Fruit fly (Drosophila melanogaster): ENCODE measurements around the gene kek1.
A peak's percentile ranks its signal among the peaks of the same experiment; 100 is the strongest.

Gene kek1

DNA sequence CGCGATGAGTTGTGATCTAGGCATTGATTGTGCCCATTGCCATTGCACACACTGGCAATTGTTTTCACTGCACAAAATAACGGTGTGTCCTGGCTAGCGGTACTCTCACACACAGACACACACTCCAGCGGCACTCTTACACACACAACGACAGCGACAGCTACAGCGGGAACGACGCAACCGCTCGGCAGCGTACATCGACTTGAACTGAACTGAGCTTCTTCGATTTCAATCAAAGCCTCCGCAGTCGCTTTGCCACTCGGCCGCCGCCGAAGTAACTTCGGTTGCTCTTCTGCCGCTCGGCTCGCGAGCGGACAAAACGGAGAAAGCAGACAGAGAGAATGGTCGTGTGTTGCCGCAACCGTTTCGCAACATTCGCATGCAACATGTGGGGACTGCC is at the start of gene kek1:
Gene kek1 (minus strand): TSS at position 191 of the 400 bp plus-strand sequence.
- TF ChIP-seq CG8632 (GFP tag; optimal IDR thresholded peaks at IDR 0.05) (no peak), Eip93F (GFP tag; optimal IDR thresholded peaks at IDR 0.05) (no peak), Met (GFP tag; optimal IDR thresholded peaks at IDR 0.05) (no peak), Smox (GFP tag; optimal IDR thresholded peaks at IDR 0.05) (no peak), CG10631 (GFP tag; optimal IDR thresholded peaks at IDR 0.05) (no peak), Eip75B (GFP tag; optimal IDR thresholded peaks at IDR 0.05) (peak; percentile 14), Ets21C (GFP tag; optimal IDR thresholded peaks at IDR 0.05) (no peak), CG9139 (GFP tag; optimal IDR thresholded peaks at IDR 0.05) (peak; percentile 36), esn (GFP tag; optimal IDR thresholded peaks at IDR 0.05) (peak; percentile 16), CG4318 (GFP tag; optimal IDR thresholded peaks at IDR 0.05) (no peak), net (GFP tag; optimal IDR thresholded peaks at IDR 0.05) (peak; percentile 7), CG8119 (GFP tag; IDR thresholded peaks at IDR 0.05) (peak; percentile 39; the same call in 1 of the 3 replicates), CG10669 (GFP tag; optimal IDR thresholded peaks at IDR 0.05) (no peak), OdsH (GFP tag; optimal IDR thresholded peaks at IDR 0.05) (no peak), CG6854 (GFP tag; optimal IDR thresholded peaks at IDR 0.05) (peak; percentile 62), fd85E (GFP tag; optimal IDR thresholded peaks at IDR 0.05) (no peak), CG16779 (tag; optimal IDR thresholded peaks at IDR 0.05) (peak; percentile 17), Lpt (GFP tag; optimal IDR thresholded peaks at IDR 0.05) (peak; percentile 11), salr (GFP tag; optimal IDR thresholded peaks at IDR 0.05) (no peak), cyc (GFP tag; optimal IDR thresholded peaks at IDR 0.05) (no peak), CG11902 (GFP tag; optimal IDR thresholded peaks at IDR 0.05) (no peak), vri (GFP tag; optimal IDR thresholded peaks at IDR 0.05) (no peak), Blimp-1 (GFP tag; optimal IDR thresholded peaks at IDR 0.05) (peak; percentile 33), fd59A (GFP tag; optimal IDR thresholded peaks at IDR 0.05) (no peak), Hr38 (GFP tag; optimal IDR thresholded peaks at IDR 0.05) (no peak), pdm3 (GFP tag; optimal IDR thresholded peaks at IDR 0.05) (no peak), CG32006 (GFP tag; optimal IDR thresholded peaks at IDR 0.05) (peak; percentile 7), svp (GFP tag) (peak; percentile 77), CG11762 (GFP tag; optimal IDR thresholded peaks at IDR 0.05; ENCODE audit: insufficient read depth) (no peak), CG1621 (tag; optimal IDR thresholded peaks at IDR 0.05) (peak; percentile 13), CG6163 (GFP tag; IDR thresholded peaks at IDR 0.05) (peak; percentile 44; the same call in 1 of the 3 replicates), CG3919 (GFP tag; optimal IDR thresholded peaks at IDR 0.05) (peak; percentile 24), lz (GFP tag; optimal IDR thresholded peaks at IDR 0.05) (no peak), Sox14 (GFP tag; optimal IDR thresholded peaks at IDR 0.05) (no peak), spab (GFP tag; optimal IDR thresholded peaks at IDR 0.05) (no peak), CG34406 (GFP tag; optimal IDR thresholded peaks at IDR 0.05) (no peak), eg (GFP tag; IDR thresholded peaks at IDR 0.05) (0 out of 3 replicates have a peak, but pooled peaks have one; percentile 35), CG15336 (GFP tag; IDR thresholded peaks at IDR 0.05) (peak; percentile 40), acj6 (GFP tag; optimal IDR thresholded peaks at IDR 0.05) (no peak), Hr4 (GFP tag; optimal IDR thresholded peaks at IDR 0.05) (no peak), Gug (GFP tag; IDR thresholded peaks at IDR 0.05) (no peak), CG6808 (GFP tag; optimal IDR thresholded peaks at IDR 0.05) (peak; percentile 6), achi (GFP tag; optimal IDR thresholded peaks at IDR 0.05) (no peak), topi (GFP tag; optimal IDR thresholded peaks at IDR 0.05) (peak; percentile 1), CG7368 (GFP tag; optimal IDR thresholded peaks at IDR 0.05) (no peak), CG11294 (GFP tag; IDR thresholded peaks at IDR 0.05) (no peak), Sox15 (GFP tag; optimal IDR thresholded peaks at IDR 0.05) (no peak), CG6792 (GFP tag; optimal IDR thresholded peaks at IDR 0.05) (no peak), CG3032 (tag; optimal IDR thresholded peaks at IDR 0.05) (no peak), fkh (GFP tag; optimal IDR thresholded peaks at IDR 0.05) (peak; percentile 8), Eip78C (GFP tag) (peak; percentile 58), Ets96B (tag; optimal IDR thresholded peaks at IDR 0.05) (no peak), CG8319 (GFP tag; optimal IDR thresholded peaks at IDR 0.05) (no peak), CG31627 (GFP tag; optimal IDR thresholded peaks at IDR 0.05) (no peak)
